Worm (Caenorhabditis elegans): ENCODE data around the gene col-77.

The col-77 gene

ce11 chrII:8321244-8321643 lies 37.9 kb downstream of the col-77 start, which contains the start of gene shw-1:
shw-1 (minus strand) TSS chrII:8321471.
- TF ChIP-seq hmbx-1 (tag; optimal IDR thresholded peaks at IDR 0.05) (no peak), pes-1 (GFP tag; IDR thresholded peaks at IDR 0.05) (no peak), F13C5.2 (tag; optimal IDR thresholded peaks at IDR 0.05) (no peak), sea-1 (GFP tag; conservative IDR thresholded peaks at IDR 0.05) (no peak), hnd-1 (tag; optimal IDR thresholded peaks at IDR 0.05) (no peak)

- no peak for TF ChIP-seq ets-7 (tag; optimal IDR thresholded peaks at IDR 0.05)
- no peak for TF ChIP-seq flt-1 (GFP tag; IDR thresholded peaks at IDR 0.05)
- no peak for TF ChIP-seq hmg-4 (GFP tag; optimal IDR thresholded peaks at IDR 0.05)
Measured at ce11 chrII:8316701-8317100, 42.5 kb downstream of the col-77 start.

ce11 chrII:8314768-8315167 lies 44.4 kb downstream of the col-77 start:
- TF ChIP-seq hnd-1 (tag; optimal IDR thresholded peaks at IDR 0.05) (no peak), aly-1 (tag; optimal IDR thresholded peaks at IDR 0.05) (no peak)

- no peak for TF ChIP-seq ama-1 (optimal IDR thresholded peaks at IDR 0.05)
- TF ChIP-seq scrt-1 (GFP tag; IDR thresholded peaks at IDR 0.05): no peak
- no peak for TF ChIP-seq ceh-13 (GFP tag; optimal IDR thresholded peaks at IDR 0.05)
- TF ChIP-seq B0310.2 (tag; optimal IDR thresholded peaks at IDR 0.05): no peak
- no peak for TF ChIP-seq sea-1 (GFP tag; conservative IDR thresholded peaks at IDR 0.05)
- TF ChIP-seq flt-1 (GFP tag; IDR thresholded peaks at IDR 0.05): no peak
- TF ChIP-seq pes-1 (GFP tag; IDR thresholded peaks at IDR 0.05): no peak
- no peak for TF ChIP-seq aly-1 (tag; optimal IDR thresholded peaks at IDR 0.05)
Measured at ce11 chrII:8312012-8312411, 47.2 kb downstream of the col-77 start.

ce11 chrII:8311484-8311883 lies 47.7 kb downstream of the col-77 start:
- no peak for TF ChIP-seq pes-1 (GFP tag; IDR thresholded peaks at IDR 0.05)
- TF ChIP-seq sea-1 (GFP tag; conservative IDR thresholded peaks at IDR 0.05): no peak

ce11 chrII:8308314-8308713 lies 50.9 kb downstream of the col-77 start:
- TF ChIP-seq ceh-36 (tag; optimal IDR thresholded peaks at IDR 0.05) (no peak), ama-1 (optimal IDR thresholded peaks at IDR 0.05) (no peak), pes-1 (GFP tag; IDR thresholded peaks at IDR 0.05) (no peak), tbx-37 (GFP tag; conservative IDR thresholded peaks at IDR 0.05) (no peak), ets-7 (tag; optimal IDR thresholded peaks at IDR 0.05) (no peak), ceh-13 (GFP tag; optimal IDR thresholded peaks at IDR 0.05) (no peak)

Data from whole organism, early embryonic.